Worm (Caenorhabditis elegans) whole organism, midembryonic: ENCODE measurements around the gene vps-33.1.

Source experiments
- cog-1 ChIP-seq: sonication (generic microtip); optimal IDR thresholded peaks from 2 replicates; lab custom pipeline; 2016; ENCODE audit warnings: missing genetic modification characterization, missing compliant biosample characterization
- flt-1 ChIP-seq: fragments of 200-800 bp; sonication (Bioruptor generic); IDR thresholded peaks from 2 replicates; pipeline ENCODE4 v1.3.6; 2022; ENCODE audit warnings: missing genetic modification characterization, missing compliant biosample characterization
- med-1 ChIP-seq: sonication (generic microtip); optimal IDR thresholded peaks from 2 replicates; lab custom pipeline; 2017; ENCODE audit warnings: missing genetic modification characterization, mild to moderate bottlenecking, missing compliant biosample characterization, antibody characterized with exemption, missing genetic modification reagents; ENCODE audit not compliant: insufficient read depth
- ref-1 ChIP-seq: fragments of 200-800 bp; sonication (Bioruptor generic); conservative IDR thresholded peaks from 2 replicates; pipeline ENCODE4 v1.3.6; 2022; ENCODE audit warnings: missing genetic modification reagents, missing genetic modification characterization, missing compliant biosample characterization
- ztf-29 ChIP-seq: fragments of 200-800 bp; sonication (Bioruptor generic); IDR thresholded peaks from 2 replicates; pipeline ENCODE4 v1.3.6; 2022; ENCODE audit warnings: missing genetic modification reagents, missing genetic modification characterization, missing compliant biosample characterization

DNA sequence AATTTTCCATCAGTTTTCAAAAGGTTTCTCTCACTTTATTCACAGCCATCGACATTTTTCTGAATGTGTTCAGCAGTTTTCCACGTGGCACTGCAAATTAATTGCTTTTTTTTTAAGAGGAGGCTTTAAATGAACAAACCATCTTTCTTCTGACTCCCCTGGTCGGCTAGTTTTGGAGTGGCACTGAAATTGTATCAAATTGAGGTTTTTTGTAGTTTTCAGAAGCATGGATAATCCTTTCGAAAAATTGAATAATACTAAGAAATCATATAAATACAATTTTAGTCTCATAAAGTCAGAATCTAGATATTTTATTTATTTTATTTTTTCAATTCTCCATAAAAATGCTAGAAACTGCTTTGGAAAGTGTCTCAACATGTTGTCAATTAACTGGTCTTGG is 4.0 kb downstream of the vps-33.1 start, which contains the start of gene B0303.16:
- no peak for TF ChIP-seq ref-1 (GFP tag; lab: Robert Waterston, UW)
- no peak for TF ChIP-seq cog-1 (tag; lab: Kevin White, UChicago)
- TF ChIP-seq med-1 (GFP tag; lab: Kevin White, UChicago) = no peak
- no peak for TF ChIP-seq ztf-29 (GFP tag; lab: Robert Waterston, UW)
- TF ChIP-seq flt-1 (GFP tag; lab: Robert Waterston, UW) = no peak
